Fruit fly (Drosophila melanogaster) whole organism, embryonic: ENCODE measurements around the gene CG17781.

Source experiments
- Ada2b ChIP-seq: fragments of 200-800 bp; sonication (Bioruptor generic); IDR thresholded peaks from 2 replicates; pipeline ENCODE4 v1.3.6; 2022; ENCODE audit warnings: missing biosample characterization, missing genetic modification characterization
- Awh ChIP-seq: fragments of 200-800 bp; sonication (Bioruptor generic); IDR thresholded peaks from 2 replicates; pipeline ENCODE4, ENCODE4 v1.3.6; 2022; ENCODE audit warnings: missing biosample characterization, missing genetic modification characterization
- Blimp-1 ChIP-seq: fragments of 200-800 bp; sonication (Bioruptor generic); optimal IDR thresholded peaks from 3 replicates; lab custom pipeline; 2018; ENCODE audit warnings: missing biosample characterization, missing genetic modification characterization, mild to moderate bottlenecking, moderate library complexity, missing genetic modification reagents
- Bteb2 ChIP-seq: fragments of 200-800 bp; sonication (Bioruptor generic); optimal IDR thresholded peaks from 2 replicates; lab custom pipeline; 2016; ENCODE audit warnings: missing biosample characterization, missing genetic modification characterization
- C15 ChIP-seq: fragments of 200-800 bp; sonication (Bioruptor generic); IDR thresholded peaks from 3 replicates; pipeline ENCODE4 v1.3.6; 2022; ENCODE audit warnings: missing biosample characterization, missing genetic modification characterization
- CG10654 ChIP-seq: fragments of 200-800 bp; sonication (Bioruptor generic); optimal IDR thresholded peaks from 2 replicates; lab custom pipeline; 2016; ENCODE audit warnings: missing biosample characterization, missing genetic modification characterization
- CG12104 ChIP-seq: fragments of 200-800 bp; sonication (Bioruptor generic); optimal IDR thresholded peaks from 3 replicates; lab custom pipeline; 2016; ENCODE audit warnings: missing biosample characterization, missing genetic modification characterization
- CG12659 ChIP-seq: fragments of 200-800 bp; sonication (Bioruptor generic); optimal IDR thresholded peaks from 3 replicates; lab custom pipeline; 2017; ENCODE audit warnings: mild to moderate bottlenecking, missing biosample characterization, missing genetic modification reagents, missing genetic modification characterization
- CG14014 ChIP-seq: fragments of 200-800 bp; sonication (Bioruptor generic); IDR thresholded peaks from 2 replicates; pipeline ENCODE4 v1.3.6; 2022; ENCODE audit warnings: missing biosample characterization, missing genetic modification characterization
- CG16863 ChIP-seq: fragments of 200-800 bp; sonication (Bioruptor generic); optimal IDR thresholded peaks from 3 replicates; lab custom pipeline; 2016; ENCODE audit warnings: missing biosample characterization, missing genetic modification characterization
- CG17186 ChIP-seq: fragments of 200-800 bp; sonication (Bioruptor generic); optimal IDR thresholded peaks from 3 replicates; lab custom pipeline; 2017; ENCODE audit warnings: missing biosample characterization, missing genetic modification reagents, missing genetic modification characterization
- CG18764 ChIP-seq: fragments of 200-800 bp; sonication (Bioruptor generic); optimal IDR thresholded peaks from 3 replicates; lab custom pipeline; 2016; ENCODE audit warnings: missing biosample characterization, missing genetic modification characterization
- CG2875 ChIP-seq: fragments of 200-800 bp; sonication (Bioruptor generic); optimal IDR thresholded peaks from 2 replicates; lab custom pipeline; 2017; ENCODE audit warnings: missing biosample characterization, mild to moderate bottlenecking, missing genetic modification characterization, missing genetic modification reagents
- CG31365 ChIP-seq: fragments of 200-800 bp; sonication (Bioruptor generic); optimal IDR thresholded peaks from 2 replicates; lab custom pipeline; 2018; ENCODE audit warnings: missing biosample characterization, mild to moderate bottlenecking, missing genetic modification characterization
- CG3726 ChIP-seq: fragments of 200-800 bp; sonication (Bioruptor generic); IDR thresholded peaks from 3 replicates; pipeline ENCODE4, ENCODE4 v1.3.6; 2022; ENCODE audit warnings: missing biosample characterization, missing genetic modification characterization
- CG4360 ChIP-seq: fragments of 200-800 bp; sonication (Bioruptor generic); IDR thresholded peaks from 2 replicates; pipeline ENCODE4 v1.3.6; 2022; ENCODE audit warnings: missing biosample characterization, missing genetic modification characterization
- CG43689 ChIP-seq: fragments of 200-800 bp; sonication (Bioruptor generic); IDR thresholded peaks from 2 replicates; pipeline ENCODE4 v1.3.6; 2022; ENCODE audit warnings: missing biosample characterization, missing genetic modification characterization
- CG4404 ChIP-seq: fragments of 200-800 bp; sonication (Bioruptor generic); IDR thresholded peaks from 2 replicates; pipeline ENCODE4 v1.3.6; 2022; ENCODE audit warnings: missing biosample characterization, missing genetic modification characterization
- CG4424 ChIP-seq: fragments of 200-800 bp; sonication (Bioruptor generic); optimal IDR thresholded peaks from 3 replicates; lab custom pipeline; 2016; ENCODE audit warnings: missing biosample characterization, missing genetic modification characterization
- CG4854 ChIP-seq: fragments of 200-800 bp; sonication (Bioruptor generic); optimal IDR thresholded peaks from 2 replicates; lab custom pipeline; 2016; ENCODE audit warnings: missing biosample characterization, missing genetic modification characterization, inconsistent platforms
- CG5953 ChIP-seq: fragments of 200-800 bp; sonication (Bioruptor generic); IDR thresholded peaks from 2 replicates; pipeline ENCODE4 v1.3.6; 2022; ENCODE audit warnings: missing biosample characterization, missing genetic modification characterization
- CG6272 ChIP-seq: fragments of 200-800 bp; sonication (Bioruptor generic); IDR thresholded peaks from 2 replicates; pipeline ENCODE4 v1.3.6; 2022; ENCODE audit warnings: missing biosample characterization, missing genetic modification characterization
- CG7357 ChIP-seq: fragments of 200-800 bp; sonication (Bioruptor generic); IDR thresholded peaks from 3 replicates; pipeline ENCODE4 v1.3.6; 2022; ENCODE audit warnings: missing biosample characterization, missing genetic modification characterization
- CG7556 ChIP-seq: fragments of 200-800 bp; sonication (Bioruptor generic); optimal IDR thresholded peaks from 2 replicates; lab custom pipeline; 2017; ENCODE audit warnings: missing biosample characterization, mild to moderate bottlenecking, missing genetic modification characterization
- CG8089 ChIP-seq: fragments of 200-800 bp; sonication (Bioruptor generic); optimal IDR thresholded peaks from 3 replicates; lab custom pipeline; 2016; ENCODE audit warnings: missing biosample characterization, missing genetic modification characterization
- CG9609 ChIP-seq: fragments of 200-800 bp; sonication (Bioruptor generic); optimal IDR thresholded peaks from 3 replicates; lab custom pipeline; 2016; ENCODE audit warnings: missing biosample characterization, missing genetic modification characterization
- CG9727 ChIP-seq: fragments of 200-800 bp; sonication (Bioruptor generic); optimal IDR thresholded peaks from 3 replicates; lab custom pipeline; 2017; ENCODE audit warnings: missing biosample characterization, mild to moderate bottlenecking, missing genetic modification characterization
- CG9817 ChIP-seq: fragments of 200-800 bp; sonication (Bioruptor generic); optimal IDR thresholded peaks from 2 replicates; lab custom pipeline; 2018; ENCODE audit warnings: missing biosample characterization, mild to moderate bottlenecking, missing genetic modification characterization, moderate library complexity
- Camta ChIP-seq: fragments of 200-800 bp; sonication (Bioruptor generic); optimal IDR thresholded peaks from 2 replicates; lab custom pipeline; 2016; ENCODE audit warnings: missing biosample characterization, missing genetic modification characterization
- E2f1 ChIP-seq: fragments of 200-800 bp; sonication (Bioruptor generic); IDR thresholded peaks from 2 replicates; pipeline ENCODE4 v1.3.6; 2022; ENCODE audit warnings: missing biosample characterization, missing genetic modification characterization
- Hand ChIP-seq: fragments of 200-800 bp; sonication (Bioruptor generic); optimal IDR thresholded peaks from 2 replicates; lab custom pipeline; 2017; ENCODE audit warnings: mild to moderate bottlenecking, missing biosample characterization, missing genetic modification reagents, missing genetic modification characterization
- Hr39 ChIP-seq: fragments of >200 bp; optimal IDR thresholded peaks from 2 replicates; lab custom pipeline; 2017
- MTF-1 ChIP-seq: fragments of 200-800 bp; sonication (Bioruptor generic); optimal IDR thresholded peaks from 2 replicates; lab custom pipeline; 2018; ENCODE audit warnings: missing biosample characterization, mild to moderate bottlenecking, missing genetic modification characterization, borderline replicate concordance
- Side ChIP-seq: fragments of 200-800 bp; sonication (Bioruptor generic); optimal IDR thresholded peaks from 2 replicates; lab custom pipeline; 2016; ENCODE audit warnings: missing biosample characterization, missing genetic modification characterization
- amos ChIP-seq: fragments of 200-800 bp; sonication (Bioruptor generic); IDR thresholded peaks from 2 replicates; pipeline ENCODE4 v1.3.6; 2022; ENCODE audit warnings: missing biosample characterization, missing genetic modification characterization; ENCODE audit not compliant: partially characterized antibody
- ase ChIP-seq: fragments of 200-800 bp; sonication (Bioruptor generic); IDR thresholded peaks from 3 replicates; pipeline ENCODE4 v1.3.6; 2022; ENCODE audit warnings: missing biosample characterization, missing genetic modification characterization
- bbx ChIP-seq: fragments of 200-800 bp; sonication (Bioruptor generic); IDR thresholded peaks from 2 replicates; pipeline ENCODE4 v1.3.6; 2022; ENCODE audit warnings: missing biosample characterization, missing genetic modification characterization; ENCODE audit not compliant: partially characterized antibody
- dmrt11E ChIP-seq: fragments of 200-800 bp; sonication (Bioruptor generic); optimal IDR thresholded peaks from 3 replicates; lab custom pipeline; 2018; ENCODE audit warnings: missing biosample characterization, mild to moderate bottlenecking, missing genetic modification characterization, moderate library complexity
- ftz-f1 ChIP-seq: fragments of 200-800 bp; sonication (Bioruptor generic); optimal IDR thresholded peaks from 2 replicates; lab custom pipeline; 2016; ENCODE audit warnings: missing biosample characterization, missing genetic modification characterization
- ind ChIP-seq: fragments of 200-800 bp; sonication (Bioruptor generic); optimal IDR thresholded peaks from 3 replicates; lab custom pipeline; 2016; ENCODE audit warnings: missing biosample characterization, missing genetic modification characterization
- insv ChIP-seq, 2 experiments: fragments of 200-800 bp; sonication (Bioruptor generic); optimal IDR thresholded peaks; 3 replicates each; lab custom pipeline; 2016 to 2018; ENCODE audit warnings: missing biosample characterization in 2 of 2, missing genetic modification characterization in 2 of 2
- inv ChIP-seq: fragments of 200-800 bp; sonication (Bioruptor generic); IDR thresholded peaks from 2 replicates; pipeline ENCODE4 v1.3.6; 2022; ENCODE audit warnings: missing biosample characterization, missing genetic modification characterization; ENCODE audit not compliant: partially characterized antibody
- luna ChIP-seq: fragments of 200-800 bp; sonication (Bioruptor generic); optimal IDR thresholded peaks from 2 replicates; lab custom pipeline; 2016; ENCODE audit warnings: missing biosample characterization, missing genetic modification characterization
- nau ChIP-seq: fragments of 200-800 bp; sonication (Bioruptor generic); optimal IDR thresholded peaks from 3 replicates; lab custom pipeline; 2017; ENCODE audit warnings: missing biosample characterization, mild to moderate bottlenecking, missing genetic modification characterization, missing genetic modification reagents
- odd ChIP-seq: fragments of 200-800 bp; sonication (Bioruptor generic); optimal IDR thresholded peaks from 2 replicates; lab custom pipeline; 2017; ENCODE audit warnings: missing biosample characterization, mild to moderate bottlenecking, missing genetic modification characterization
- org-1 ChIP-seq: fragments of 200-800 bp; sonication (Bioruptor generic); optimal IDR thresholded peaks from 2 replicates; lab custom pipeline; 2017; ENCODE audit warnings: missing biosample characterization, missing genetic modification characterization
- pb ChIP-seq: fragments of 200-800 bp; sonication (Bioruptor generic); optimal IDR thresholded peaks from 3 replicates; lab custom pipeline; 2016; ENCODE audit warnings: missing biosample characterization, missing genetic modification characterization
- pzg ChIP-seq: fragments of 200-800 bp; sonication (Bioruptor generic); optimal IDR thresholded peaks from 3 replicates; lab custom pipeline; 2018; ENCODE audit warnings: missing biosample characterization, mild to moderate bottlenecking, missing genetic modification characterization, moderate library complexity
- sens ChIP-seq: fragments of 200-800 bp; sonication (Bioruptor generic); peaks from one replicate; lab custom pipeline; 2016; ENCODE audit warnings: missing biosample characterization, missing genetic modification characterization
- toy ChIP-seq: fragments of 200-800 bp; sonication (Bioruptor generic); IDR thresholded peaks from 2 replicates; pipeline ENCODE4 v1.3.6; 2022; ENCODE audit warnings: missing biosample characterization, missing genetic modification characterization
- tx ChIP-seq: fragments of 200-800 bp; sonication (Bioruptor generic); optimal IDR thresholded peaks from 2 replicates; lab custom pipeline; 2016; ENCODE audit warnings: missing biosample characterization, missing genetic modification characterization

The CG17781 gene

DNA sequence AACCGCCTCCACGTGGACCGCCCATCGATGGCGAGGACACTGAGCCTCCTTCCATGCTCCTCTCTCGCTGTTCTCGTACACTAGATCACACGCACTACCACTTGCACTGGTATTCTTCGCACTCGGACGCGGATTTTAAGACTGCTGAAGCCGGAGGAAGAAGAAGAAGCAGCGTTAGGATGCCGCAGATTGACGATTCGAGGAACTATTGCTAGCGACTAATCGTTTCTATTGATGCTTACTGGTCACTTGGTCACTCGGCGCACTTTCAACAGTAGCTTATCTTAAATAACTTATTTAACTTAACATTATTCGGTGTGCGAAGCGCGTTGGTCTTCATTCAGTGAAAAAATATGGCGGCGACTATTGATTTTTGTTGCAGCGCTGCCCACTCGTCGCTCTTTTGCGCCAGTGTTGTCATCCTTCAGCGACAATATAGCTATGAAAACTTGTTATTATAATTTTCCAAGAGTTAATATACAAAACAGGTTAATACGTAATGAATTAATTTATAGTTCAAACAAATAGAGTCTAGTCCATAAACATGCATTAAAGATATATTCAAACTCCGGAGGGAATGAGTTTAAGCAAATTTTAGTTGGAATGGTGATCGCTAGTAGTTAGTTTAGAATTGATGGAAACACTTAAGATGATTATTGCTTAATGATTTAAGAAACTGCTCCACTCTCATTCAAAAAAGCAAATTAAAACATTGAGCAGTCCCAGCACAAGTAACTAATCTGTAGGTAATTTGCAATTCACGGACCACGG lies 26.9 kb downstream of the CG17781 start, which contains the start of the genes CG5746 and CG6454 (continued):
- TF ChIP-seq Side (GFP tag; lab: Kevin White, UChicago) (peak; percentile 28), luna (GFP tag; lab: Kevin White, UChicago) (no peak), CG8089 (peak; percentile 21), CG17186 (GFP tag; lab: Kevin White, UChicago) (peak; percentile 69), CG9817 (tag; lab: Kevin White, UChicago) (no peak), Ada2b (GFP tag; lab: Robert Waterston, UW) (no peak), MTF-1 (GFP tag; lab: Kevin White, UChicago) (no peak), sens (GFP tag; lab: Kevin White, UChicago) (peak; percentile 94), tx (GFP tag; lab: Kevin White, UChicago) (peak; percentile 43), CG9727 (peak; percentile 50), CG4854 (no peak), CG10654 (no peak), Awh (no peak), nau (GFP tag; lab: Kevin White, UChicago) (no peak), CG31365 (tag; lab: Kevin White, UChicago) (no peak), CG14014 (GFP tag; lab: Robert Waterston, UW) (0 out of 2 replicates have a peak, but pooled peaks have one; percentile 25), org-1 (no peak), ind (GFP tag; lab: Kevin White, UChicago) (no peak), CG7357 (GFP tag; lab: Robert Waterston, UW) (no peak), amos (no peak), Hand (GFP tag; lab: Kevin White, UChicago) (no peak), CG4360 (GFP tag; lab: Robert Waterston, UW) (peak; percentile 79), pzg (GFP tag; lab: Kevin White, UChicago) (peak; percentile 48), Blimp-1 (GFP tag; lab: Kevin White, UChicago) (no peak), inv (GFP tag; lab: Robert Waterston, UW) (no peak), CG12659 (GFP tag; lab: Kevin White, UChicago) (peak; percentile 83), CG16863 (GFP tag; lab: Kevin White, UChicago) (peak; percentile 56), C15 (GFP tag; lab: Robert Waterston, UW) (no peak), bbx (GFP tag; lab: Robert Waterston, UW) (no peak), CG12104 (GFP tag; lab: Kevin White, UChicago) (peak; percentile 46), CG18764 (GFP tag; lab: Kevin White, UChicago) (peak; percentile 35), CG43689 (GFP tag; lab: Robert Waterston, UW) (no peak), Hr39 (no peak), E2f1 (0 out of 2 replicates have a peak, but pooled peaks have one; percentile 19), pb (GFP tag; lab: Kevin White, UChicago) (no peak), CG6272 (GFP tag; lab: Robert Waterston, UW) (0 out of 2 replicates have a peak, but pooled peaks have one; percentile 32), Camta (GFP tag; lab: Kevin White, UChicago) (peak; percentile 18), CG5953 (GFP tag; lab: Robert Waterston, UW) (no peak), insv (GFP tag; optimal IDR thresholded peaks at IDR 0.05; lab: Kevin White, UChicago) (no peak), ase (GFP tag; lab: Robert Waterston, UW) (no peak), toy (no peak), odd (GFP tag; lab: Kevin White, UChicago) (no peak), CG2875 (GFP tag; lab: Kevin White, UChicago) (no peak), CG4404 (GFP tag; lab: Robert Waterston, UW) (no peak), CG4424 (GFP tag; lab: Kevin White, UChicago) (no peak), CG3726 (GFP tag; lab: Robert Waterston, UW) (no peak), CG7556 (no peak), CG9609 (GFP tag; lab: Kevin White, UChicago) (peak; percentile 73), Bteb2 (GFP tag; lab: Kevin White, UChicago) (no peak), dmrt11E (tag; lab: Kevin White, UChicago) (peak; percentile 61), ftz-f1 (no peak)
